Fruit fly (Drosophila melanogaster) whole organism, embryonic: Measurements from ENCODE around the gene CG4770.

Experiments used
- ATbp ChIP-seq: fragments of 200-800 bp; sonication (Bioruptor generic); optimal IDR thresholded peaks from 2 replicates; lab custom pipeline; 2017; ENCODE audit warnings: missing biosample characterization, mild to moderate bottlenecking, missing genetic modification characterization, missing genetic modification reagents
- Adf1 ChIP-seq: fragments of 200-800 bp; sonication (Bioruptor generic); IDR thresholded peaks from 2 replicates; pipeline ENCODE4 v1.3.6; 2022; ENCODE audit warnings: missing biosample characterization, missing genetic modification characterization
- BtbVII ChIP-seq: fragments of 200-800 bp; sonication (Bioruptor generic); optimal IDR thresholded peaks from 3 replicates; lab custom pipeline; 2017; ENCODE audit warnings: missing biosample characterization, mild to moderate bottlenecking, missing genetic modification characterization
- CG10147 ChIP-seq: fragments of 200-800 bp; sonication (Bioruptor generic); optimal IDR thresholded peaks from 2 replicates; lab custom pipeline; 2019; ENCODE audit warnings: missing biosample characterization, mild to moderate bottlenecking, missing genetic modification characterization, moderate library complexity
- CG10431 ChIP-seq: fragments of 200-800 bp; sonication (Bioruptor generic); optimal IDR thresholded peaks from 3 replicates; lab custom pipeline; 2018; ENCODE audit warnings: missing biosample characterization, mild to moderate bottlenecking, missing genetic modification characterization
- CG10462 ChIP-seq: fragments of 200-800 bp; sonication (Bioruptor generic); optimal IDR thresholded peaks from 2 replicates; lab custom pipeline; 2016; ENCODE audit warnings: missing biosample characterization, missing genetic modification characterization
- CG11093 ChIP-seq: fragments of 200-800 bp; sonication (Bioruptor generic); IDR thresholded peaks from 3 replicates; pipeline ENCODE4 v1.3.6; 2022; ENCODE audit warnings: missing biosample characterization, missing genetic modification characterization
- CG1233 ChIP-seq: fragments of 200-800 bp; sonication (Bioruptor generic); optimal IDR thresholded peaks from 4 replicates; lab custom pipeline; 2018; ENCODE audit warnings: missing biosample characterization, mild to moderate bottlenecking, missing genetic modification characterization
- CG13624 ChIP-seq: fragments of 200-800 bp; sonication (Bioruptor generic); optimal IDR thresholded peaks from 2 replicates; lab custom pipeline; 2016; ENCODE audit warnings: missing biosample characterization, missing genetic modification characterization
- CG15073 ChIP-seq: fragments of 200-800 bp; sonication (Bioruptor generic); optimal IDR thresholded peaks from 2 replicates; lab custom pipeline; 2016; ENCODE audit warnings: missing biosample characterization, missing genetic modification characterization
- CG16813 ChIP-seq: fragments of 200-800 bp; sonication (Bioruptor generic); IDR thresholded peaks from 3 replicates; pipeline ENCODE4 v1.3.6; 2022; ENCODE audit warnings: missing biosample characterization, missing genetic modification characterization; ENCODE audit not compliant: partially characterized antibody
- CG2199 ChIP-seq: fragments of 200-800 bp; sonication (Bioruptor generic); IDR thresholded peaks from 3 replicates; pipeline ENCODE4 v1.3.6; 2022; ENCODE audit warnings: missing biosample characterization, missing genetic modification characterization
- CG2875 ChIP-seq: fragments of 200-800 bp; sonication (Bioruptor generic); optimal IDR thresholded peaks from 2 replicates; lab custom pipeline; 2017; ENCODE audit warnings: missing biosample characterization, mild to moderate bottlenecking, missing genetic modification characterization, missing genetic modification reagents
- CG3995 ChIP-seq: fragments of 200-800 bp; sonication (Bioruptor generic); optimal IDR thresholded peaks from 3 replicates; lab custom pipeline; 2016; ENCODE audit warnings: missing biosample characterization, missing genetic modification characterization
- CG9215 ChIP-seq: fragments of 200-800 bp; sonication (Bioruptor generic); IDR thresholded peaks from 2 replicates; pipeline ENCODE4 v1.3.6; 2022; ENCODE audit warnings: missing biosample characterization, missing genetic modification characterization
- CG9932 ChIP-seq: fragments of 200-800 bp; sonication (Bioruptor generic); IDR thresholded peaks from 2 replicates; pipeline ENCODE4 v1.3.6; 2022; ENCODE audit warnings: missing biosample characterization, missing genetic modification characterization
- Eip74EF ChIP-seq, 2 experiments: fragments of 200-800 bp in 1 of 2; fragments of >200 bp in 1 of 2; sonication (Bioruptor generic) in 1 of 2; optimal IDR thresholded peaks; 2 replicates each; lab custom pipeline; 2017 to 2019; ENCODE audit warnings: missing biosample characterization in 2 of 2, missing genetic modification characterization in 2 of 2, mild to moderate bottlenecking in 1 of 2, moderate library complexity in 1 of 2
- HmgD ChIP-seq: fragments of 200-800 bp; sonication (Bioruptor generic); optimal IDR thresholded peaks from 3 replicates; lab custom pipeline; 2016; ENCODE audit warnings: missing biosample characterization, missing genetic modification characterization
- Hmr ChIP-seq: fragments of 200-800 bp; sonication (Bioruptor generic); optimal IDR thresholded peaks from 3 replicates; lab custom pipeline; 2017; ENCODE audit warnings: mild to moderate bottlenecking, missing biosample characterization, missing genetic modification reagents, missing genetic modification characterization
- Hr3 ChIP-seq: fragments of 200-800 bp; sonication (Bioruptor generic); optimal IDR thresholded peaks from 3 replicates; lab custom pipeline; 2016; ENCODE audit warnings: missing biosample characterization, missing genetic modification characterization
- Hr51 ChIP-seq, 2 experiments: fragments of 200-800 bp; sonication (Bioruptor generic); optimal IDR thresholded peaks; 2 replicates in 1 of 2; 3 replicates in 1 of 2; lab custom pipeline; 2016 to 2018; ENCODE audit warnings: missing biosample characterization in 2 of 2, missing genetic modification characterization in 2 of 2, mild to moderate bottlenecking in 1 of 2, moderate library complexity in 1 of 2
- Kr ChIP-seq: fragments of 200-800 bp; sonication (Bioruptor generic); optimal IDR thresholded peaks from 2 replicates; lab custom pipeline; 2017; ENCODE audit warnings: missing biosample characterization, mild to moderate bottlenecking, missing genetic modification characterization
- MESR4 ChIP-seq: fragments of 200-800 bp; sonication (Bioruptor generic); optimal IDR thresholded peaks from 2 replicates; lab custom pipeline; 2018; ENCODE audit warnings: missing biosample characterization, mild to moderate bottlenecking, missing genetic modification characterization, moderate library complexity
- Mad ChIP-seq: fragments of 200-800 bp; sonication (Bioruptor generic); optimal IDR thresholded peaks from 2 replicates; lab custom pipeline; 2016; ENCODE audit warnings: missing biosample characterization, missing genetic modification characterization
- Neu2 ChIP-seq: fragments of 200-800 bp; sonication (Bioruptor generic); optimal IDR thresholded peaks from 3 replicates; lab custom pipeline; 2016; ENCODE audit warnings: missing biosample characterization, missing genetic modification characterization, borderline replicate concordance
- Nf-YA ChIP-seq: fragments of 200-800 bp; sonication (Bioruptor generic); IDR thresholded peaks from 2 replicates; pipeline ENCODE4 v1.3.6; 2022; ENCODE audit warnings: missing biosample characterization, missing genetic modification characterization
- PHDP ChIP-seq: fragments of 200-800 bp; sonication (Bioruptor generic); optimal IDR thresholded peaks from 3 replicates; lab custom pipeline; 2018; ENCODE audit warnings: missing biosample characterization, mild to moderate bottlenecking, missing genetic modification characterization, moderate library complexity
- Rx ChIP-seq: fragments of 200-800 bp; sonication (Bioruptor generic); IDR thresholded peaks from 2 replicates; pipeline ENCODE4 v1.3.6; 2022; ENCODE audit warnings: missing biosample characterization, missing genetic modification characterization
- Side ChIP-seq: fragments of 200-800 bp; sonication (Bioruptor generic); optimal IDR thresholded peaks from 2 replicates; lab custom pipeline; 2016; ENCODE audit warnings: missing biosample characterization, missing genetic modification characterization
- Sin3A ChIP-seq: fragments of >200 bp; optimal IDR thresholded peaks from 2 replicates; lab custom pipeline; 2018
- Sry-δ ChIP-seq: fragments of 200-800 bp; sonication (Bioruptor generic); optimal IDR thresholded peaks from 2 replicates; lab custom pipeline; 2016; ENCODE audit warnings: missing biosample characterization, missing genetic modification characterization
- Tbp ChIP-seq: fragments of >200 bp; optimal IDR thresholded peaks from 2 replicates; lab custom pipeline; 2018; ENCODE audit warnings: missing biosample characterization, missing genetic modification characterization
- Usf ChIP-seq: fragments of 200-800 bp; sonication (Bioruptor generic); optimal IDR thresholded peaks from 2 replicates; lab custom pipeline; 2017; ENCODE audit warnings: missing genotype, missing biosample characterization, missing genetic modification characterization
- ci ChIP-seq: fragments of 200-800 bp; sonication (Bioruptor generic); IDR thresholded peaks from 3 replicates; pipeline ENCODE4 v1.3.6; 2022; ENCODE audit warnings: missing biosample characterization, missing genetic modification characterization
- cwo ChIP-seq: fragments of 200-800 bp; sonication (Bioruptor generic); optimal IDR thresholded peaks from 3 replicates; lab custom pipeline; 2017; ENCODE audit warnings: missing biosample characterization, missing genetic modification characterization, mild to moderate bottlenecking, moderate library complexity, missing genetic modification reagents
- dati ChIP-seq: fragments of 200-800 bp; sonication (Bioruptor generic); IDR thresholded peaks from 2 replicates; pipeline ENCODE4 v1.3.6; 2022; ENCODE audit warnings: missing biosample characterization, missing genetic modification characterization
- dmrt99B ChIP-seq: fragments of 200-800 bp; sonication (Bioruptor generic); optimal IDR thresholded peaks from 2 replicates; lab custom pipeline; 2018; ENCODE audit warnings: missing biosample characterization, mild to moderate bottlenecking, missing genetic modification characterization, moderate library complexity
- exex ChIP-seq: fragments of 200-800 bp; sonication (Bioruptor generic); optimal IDR thresholded peaks from 4 replicates; lab custom pipeline; 2018; ENCODE audit warnings: missing biosample characterization, mild to moderate bottlenecking, missing genetic modification characterization, moderate library complexity
- fd3F ChIP-seq: fragments of 200-800 bp; sonication (Bioruptor generic); optimal IDR thresholded peaks from 2 replicates; lab custom pipeline; 2018; ENCODE audit warnings: missing biosample characterization, mild to moderate bottlenecking, missing genetic modification characterization, moderate library complexity
- ftz-f1 ChIP-seq: fragments of 200-800 bp; sonication (Bioruptor generic); optimal IDR thresholded peaks from 2 replicates; lab custom pipeline; 2016; ENCODE audit warnings: missing biosample characterization, missing genetic modification characterization
- gro ChIP-seq: fragments of 200-800 bp; sonication (Bioruptor generic); optimal IDR thresholded peaks from 2 replicates; lab custom pipeline; 2016; ENCODE audit warnings: missing biosample characterization, missing genetic modification characterization
- maf-S ChIP-seq: fragments of 200-800 bp; sonication (Bioruptor generic); optimal IDR thresholded peaks from 2 replicates; lab custom pipeline; 2016; ENCODE audit warnings: missing biosample characterization, missing genetic modification characterization
- nau ChIP-seq: fragments of 200-800 bp; sonication (Bioruptor generic); optimal IDR thresholded peaks from 3 replicates; lab custom pipeline; 2017; ENCODE audit warnings: missing biosample characterization, mild to moderate bottlenecking, missing genetic modification characterization, missing genetic modification reagents
- seq ChIP-seq: fragments of 200-800 bp; sonication (Bioruptor generic); IDR thresholded peaks from 2 replicates; pipeline ENCODE4 v1.3.6; 2022; ENCODE audit warnings: missing biosample characterization, missing genetic modification characterization
- sim ChIP-seq: fragments of 200-800 bp; sonication (Bioruptor generic); IDR thresholded peaks from 2 replicates; pipeline ENCODE4 v1.3.6; 2022; ENCODE audit warnings: missing biosample characterization, missing genetic modification characterization
- slbo ChIP-seq: fragments of 200-800 bp; sonication (Bioruptor generic); IDR thresholded peaks from 2 replicates; pipeline ENCODE4 v1.3.6; 2022; ENCODE audit warnings: missing biosample characterization, missing genetic modification characterization
- tin ChIP-seq: fragments of 200-800 bp; sonication (Bioruptor generic); optimal IDR thresholded peaks from 3 replicates; lab custom pipeline; 2016; ENCODE audit warnings: missing biosample characterization, missing genetic modification characterization
- trh ChIP-seq: fragments of 200-800 bp; sonication (Bioruptor generic); optimal IDR thresholded peaks from 2 replicates; lab custom pipeline; 2016; ENCODE audit warnings: missing biosample characterization, missing genetic modification characterization
- vvl ChIP-seq: fragments of 200-800 bp; sonication (Bioruptor generic); IDR thresholded peaks from 2 replicates; pipeline ENCODE4 v1.3.6; 2022; ENCODE audit warnings: missing biosample characterization, missing genetic modification characterization
- zen ChIP-seq: fragments of 200-800 bp; sonication (Bioruptor generic); optimal IDR thresholded peaks from 3 replicates; lab custom pipeline; 2018; ENCODE audit warnings: missing biosample characterization, mild to moderate bottlenecking, missing genetic modification characterization, moderate library complexity

CG4770 gene

dm6 chr3R:19904865-19905373 lies 13.4 kb upstream of the CG4770 start, which contains the start of the genes Surf6 and RhoGAP92B (continued):
- TF ChIP-seq CG10462 (GFP tag; lab: Kevin White, UChicago): peak; percentile 53
- TF ChIP-seq CG10147 (GFP tag; lab: Kevin White, UChicago): peak; percentile 38
- TF ChIP-seq Adf1 (GFP tag; lab: Robert Waterston, UW): peak; percentile 52
- peak in 1 of 2 experiments; percentile 60 for TF ChIP-seq Eip74EF (GFP tag; optimal IDR thresholded peaks at IDR 0.05; lab: Kevin White, UChicago)
- TF ChIP-seq MESR4 (GFP tag; lab: Kevin White, UChicago): peak; percentile 100
- TF ChIP-seq ftz-f1 (GFP tag; lab: Kevin White, UChicago): peak; percentile 51
- no peak for TF ChIP-seq Rx (GFP tag; lab: Robert Waterston, UW)
- no peak for TF ChIP-seq CG15073 (GFP tag; lab: Kevin White, UChicago)
- peak; percentile 62 for TF ChIP-seq gro (GFP tag; lab: Kevin White, UChicago)
- TF ChIP-seq dmrt99B (tag; lab: Kevin White, UChicago): peak; percentile 51
- peak; percentile 10 for TF ChIP-seq Tbp (GFP tag; lab: Kevin White, UChicago)
- TF ChIP-seq ci (GFP tag; lab: Robert Waterston, UW): peak; percentile 65; the same call in 1 of the 3 replicates
- TF ChIP-seq HmgD (GFP tag; lab: Kevin White, UChicago): peak; percentile 74
- TF ChIP-seq ATbp (GFP tag; lab: Kevin White, UChicago): no peak
- 0 out of 2 replicates have a peak, but pooled peaks have one; percentile 8 for TF ChIP-seq sim
- peak; percentile 55 for TF ChIP-seq PHDP (tag; lab: Kevin White, UChicago)
- peak; percentile 53 for TF ChIP-seq zen
- peak; percentile 53 for TF ChIP-seq tin (GFP tag; lab: Kevin White, UChicago)
- peak; percentile 15 for TF ChIP-seq CG2875 (GFP tag; lab: Kevin White, UChicago)
- peak; percentile 96 for TF ChIP-seq Sin3A (lab: Kevin White, UChicago)
- peak; percentile 67 for TF ChIP-seq Side
- peak; percentile 77 for TF ChIP-seq nau (GFP tag; lab: Kevin White, UChicago)
- TF ChIP-seq Nf-YA (GFP tag; lab: Robert Waterston, UW): no peak
- no peak for TF ChIP-seq trh (GFP tag; lab: Kevin White, UChicago)
- peak; percentile 57 for TF ChIP-seq BtbVII (GFP tag; lab: Kevin White, UChicago)
- peak; percentile 40 for TF ChIP-seq exex (tag; lab: Kevin White, UChicago)
- no peak for TF ChIP-seq dati (GFP tag; lab: Robert Waterston, UW)
- TF ChIP-seq Hr51 (GFP tag; optimal IDR thresholded peaks at IDR 0.05; lab: Kevin White, UChicago): peak; percentile 32 to 55
- TF ChIP-seq Hr3 (GFP tag; lab: Kevin White, UChicago): peak; percentile 40
- TF ChIP-seq CG2199: no peak
- TF ChIP-seq maf-S: peak; percentile 19
- TF ChIP-seq fd3F (GFP tag; lab: Kevin White, UChicago): peak; percentile 33
- TF ChIP-seq Usf (GFP tag; lab: Kevin White, UChicago): no peak
- TF ChIP-seq CG13624 (GFP tag; lab: Kevin White, UChicago): peak; percentile 73
- TF ChIP-seq Mad: peak; percentile 63
- TF ChIP-seq CG10431 (GFP tag; lab: Kevin White, UChicago): peak; percentile 68
- TF ChIP-seq Sry-δ (GFP tag; lab: Kevin White, UChicago): peak; percentile 65
- peak; percentile 52 for TF ChIP-seq CG9932 (GFP tag; lab: Robert Waterston, UW)
- peak; percentile 47; the same call in 1 of the 2 replicates for TF ChIP-seq seq
- TF ChIP-seq Kr (GFP tag; lab: Kevin White, UChicago): no peak
- peak; percentile 39 for TF ChIP-seq CG3995 (GFP tag; lab: Kevin White, UChicago)
- TF ChIP-seq vvl (GFP tag; lab: Robert Waterston, UW): peak; percentile 62
- TF ChIP-seq slbo: peak; percentile 38
- peak; percentile 95 for TF ChIP-seq cwo (GFP tag; lab: Kevin White, UChicago)
- TF ChIP-seq Neu2: no peak
- TF ChIP-seq CG16813 (GFP tag; lab: Robert Waterston, UW): peak; percentile 34; the same call in 1 of the 3 replicates
- TF ChIP-seq Hmr (GFP tag; lab: Kevin White, UChicago): peak; percentile 85
- peak; percentile 44 for TF ChIP-seq CG9215 (GFP tag; lab: Robert Waterston, UW)
- peak; percentile 65 for TF ChIP-seq CG1233 (GFP tag; lab: Kevin White, UChicago)
- TF ChIP-seq CG11093: peak; percentile 9; the same call in 1 of the 3 replicates
